Fruit fly (Drosophila melanogaster) whole organism, embryonic: ENCODE data around the gene CG15818.

Experiments used
- CG3847 ChIP-seq: fragments of 200-800 bp; sonication (Bioruptor generic); IDR thresholded peaks from 2 replicates; pipeline ENCODE4 v1.3.6; 2022; ENCODE audit warnings: missing biosample characterization, missing genetic modification characterization
- CG4617 ChIP-seq: fragments of 200-800 bp; sonication (Bioruptor generic); optimal IDR thresholded peaks from 3 replicates; lab custom pipeline; 2016; ENCODE audit warnings: missing biosample characterization, missing genetic modification characterization, borderline replicate concordance

dm6 chr2L:7435475-7435874 is 24.8 kb downstream of the CG15818 start:
- TF ChIP-seq CG4617 (GFP tag; lab: Kevin White, UChicago) = no peak
- no peak for TF ChIP-seq CG3847
